Fruit fly (Drosophila melanogaster): Measurements from ENCODE around the gene CG9123.
A peak's percentile ranks its signal among the peaks of the same experiment; 100 is the strongest.

The CG9123 gene

DNA sequence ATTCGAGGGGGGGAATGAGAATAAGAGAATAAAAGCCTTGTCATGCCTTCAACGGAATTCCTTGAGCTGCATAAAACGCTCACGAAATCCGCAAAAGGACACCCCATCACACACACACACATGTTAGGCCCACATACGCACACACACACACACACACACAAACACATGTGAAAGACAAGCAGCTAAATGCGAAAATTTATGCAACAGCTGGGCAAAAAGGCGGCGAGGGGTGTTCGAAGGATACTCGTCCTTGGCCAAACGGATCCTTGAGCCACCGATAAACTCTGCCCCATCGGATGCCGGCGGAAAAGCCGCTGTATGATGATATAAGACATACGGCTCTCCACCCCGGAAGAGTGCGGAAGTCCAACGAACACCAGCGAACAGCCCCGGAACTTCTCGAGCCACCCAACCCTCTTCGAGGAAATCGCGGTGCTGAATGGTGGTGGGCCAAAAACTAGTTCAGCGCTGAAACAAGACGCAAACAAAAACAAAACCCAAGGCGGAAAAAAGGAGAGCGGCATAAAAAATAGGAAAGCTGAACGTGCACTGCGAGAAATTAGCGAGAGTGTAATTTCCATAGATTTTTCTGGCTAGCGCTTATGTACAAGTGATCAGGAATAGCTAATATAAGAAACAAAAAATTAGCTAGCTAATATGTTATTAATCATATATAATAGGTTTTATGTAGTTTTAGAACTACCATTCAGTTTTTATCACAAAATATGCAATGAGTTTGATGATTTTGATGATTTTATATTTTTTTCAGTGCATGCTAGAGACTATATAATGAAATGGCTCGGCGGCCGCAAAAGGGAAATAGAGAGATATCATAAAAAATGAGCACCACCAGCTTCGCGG is 41.8 kb upstream of the CG9123 start (continued):
- no peak for TF ChIP-seq CG6791 (GFP tag; IDR thresholded peaks at IDR 0.05; ENCODE audit: partially characterized antibody)
- TF ChIP-seq mld (GFP tag; IDR thresholded peaks at IDR 0.05; ENCODE audit: partially characterized antibody): no peak
- TF ChIP-seq CG2116 (GFP tag; optimal IDR thresholded peaks at IDR 0.05): no peak
- TF ChIP-seq Oli (tag; optimal IDR thresholded peaks at IDR 0.05): peak; percentile 68
- no peak for TF ChIP-seq NK7.1 (GFP tag; optimal IDR thresholded peaks at IDR 0.05)
- peak; percentile 24 for TF ChIP-seq trem (tag; optimal IDR thresholded peaks at IDR 0.05)
- TF ChIP-seq CrebB (tag; optimal IDR thresholded peaks at IDR 0.05): no peak
- TF ChIP-seq p53 (GFP tag; optimal IDR thresholded peaks at IDR 0.05): no peak
- TF ChIP-seq YL-1 (GFP tag; optimal IDR thresholded peaks at IDR 0.05): no peak
- no peak for TF ChIP-seq Lhr (GFP tag; optimal IDR thresholded peaks at IDR 0.05)
- no peak for TF ChIP-seq CG6175 (GFP tag; IDR thresholded peaks at IDR 0.05)
- peak; percentile 47 for TF ChIP-seq Asciz (GFP tag; optimal IDR thresholded peaks at IDR 0.05)
- no peak for TF ChIP-seq tll (GFP tag; optimal IDR thresholded peaks at IDR 0.05)
- no peak for TF ChIP-seq sens-2 (GFP tag; IDR thresholded peaks at IDR 0.05)
- TF ChIP-seq Gug (GFP tag; IDR thresholded peaks at IDR 0.05): no peak
- no peak for TF ChIP-seq crol (GFP tag; IDR thresholded peaks at IDR 0.05)
- TF ChIP-seq Elba2 (GFP tag; optimal IDR thresholded peaks at IDR 0.05): no peak
- no peak for TF ChIP-seq Tbp (GFP tag; optimal IDR thresholded peaks at IDR 0.05)
- TF ChIP-seq CG42726 (GFP tag; IDR thresholded peaks at IDR 0.05; ENCODE audit: partially characterized antibody): no peak
- TF ChIP-seq grn (GFP tag; optimal IDR thresholded peaks at IDR 0.05): no peak
- no peak; the same call in 2 of the 3 replicates for TF ChIP-seq so (GFP tag; IDR thresholded peaks at IDR 0.05)
- no peak for TF ChIP-seq Jarid2 (GFP tag; optimal IDR thresholded peaks at IDR 0.05)
- no peak for TF ChIP-seq Taf1 (GFP tag; IDR thresholded peaks at IDR 0.05)
- no peak for TF ChIP-seq oc (tag; optimal IDR thresholded peaks at IDR 0.05)
- TF ChIP-seq Bgb (GFP tag; IDR thresholded peaks at IDR 0.05; ENCODE audit: partially characterized antibody): no peak
- no peak for TF ChIP-seq Ravus (GFP tag; IDR thresholded peaks at IDR 0.05)
- no peak for TF ChIP-seq ab (GFP tag; optimal IDR thresholded peaks at IDR 0.05)
- TF ChIP-seq ken (GFP tag; IDR thresholded peaks at IDR 0.05): no peak
- no peak for TF ChIP-seq Spps (tag; optimal IDR thresholded peaks at IDR 0.05)
- no peak for TF ChIP-seq Vsx1 (GFP tag; optimal IDR thresholded peaks at IDR 0.05)
- TF ChIP-seq CG8944 (GFP tag; optimal IDR thresholded peaks at IDR 0.05): no peak
- no peak for TF ChIP-seq CG11398 (GFP tag; optimal IDR thresholded peaks at IDR 0.05)
- no peak for TF ChIP-seq lov (optimal IDR thresholded peaks at IDR 0.05)
- no peak for TF ChIP-seq lov (GFP tag; IDR thresholded peaks at IDR 0.05)
- TF ChIP-seq CG3995 (GFP tag; optimal IDR thresholded peaks at IDR 0.05): no peak
- no peak for TF ChIP-seq CG4707 (GFP tag; optimal IDR thresholded peaks at IDR 0.05)
- no peak for TF ChIP-seq sr (GFP tag; IDR thresholded peaks at IDR 0.05)
- TF ChIP-seq D (optimal IDR thresholded peaks at IDR 0.05): no peak
- peak; percentile 45 for TF ChIP-seq D (GFP tag; optimal IDR thresholded peaks at IDR 0.05)
- no peak for TF ChIP-seq Trl (optimal IDR thresholded peaks at IDR 0.05)
- no peak for TF ChIP-seq Trl (GFP tag; optimal IDR thresholded peaks at IDR 0.05)
- no peak for TF ChIP-seq fu2 (GFP tag; optimal IDR thresholded peaks at IDR 0.05)
- peak; percentile 24 for TF ChIP-seq CG6254 (GFP tag; optimal IDR thresholded peaks at IDR 0.05)
- TF ChIP-seq CG32767 (GFP tag; IDR thresholded peaks at IDR 0.05): no peak
- peak; percentile 68 for TF ChIP-seq PHDP (tag; optimal IDR thresholded peaks at IDR 0.05)
- TF ChIP-seq CG1647 (GFP tag; optimal IDR thresholded peaks at IDR 0.05): no peak
- TF ChIP-seq CG2129 (GFP tag; IDR thresholded peaks at IDR 0.05; ENCODE audit: partially characterized antibody): no peak
- peak; percentile 68 for TF ChIP-seq CG11695 (GFP tag; IDR thresholded peaks at IDR 0.05)
- no peak for TF ChIP-seq CG30020 (tag; optimal IDR thresholded peaks at IDR 0.05)
- TF ChIP-seq CG14860 (GFP tag; IDR thresholded peaks at IDR 0.05; ENCODE audit: partially characterized antibody): no peak

Measured in whole organism, embryonic.